Fruit fly (Drosophila melanogaster): Measurements from ENCODE around the gene Hou.

Gene Hou

dm6 chrX:18613434-18613833 is 36.8 kb downstream of the Hou start (continued):
- peak; percentile 26 for TF ChIP-seq CG11902 (GFP tag; optimal IDR thresholded peaks at IDR 0.05)
- peak; percentile 49 for TF ChIP-seq Hr39 (GFP tag; optimal IDR thresholded peaks at IDR 0.05)
- TF ChIP-seq fkh (GFP tag; optimal IDR thresholded peaks at IDR 0.05): no peak
- TF ChIP-seq CG10631 (GFP tag; optimal IDR thresholded peaks at IDR 0.05): peak; percentile 22
- TF ChIP-seq CG3919 (GFP tag; optimal IDR thresholded peaks at IDR 0.05): peak; percentile 22
- no peak for TF ChIP-seq CG11762 (GFP tag; optimal IDR thresholded peaks at IDR 0.05; ENCODE audit: insufficient read depth)
- peak; percentile 29 for TF ChIP-seq Sox102F (GFP tag; optimal IDR thresholded peaks at IDR 0.05)
- peak; percentile 9 for TF ChIP-seq spab (GFP tag; optimal IDR thresholded peaks at IDR 0.05)
- peak; percentile 13 for TF ChIP-seq CG1621 (tag; optimal IDR thresholded peaks at IDR 0.05)
- peak; percentile 36 for TF ChIP-seq Ets96B (tag; optimal IDR thresholded peaks at IDR 0.05)
- peak; percentile 21 for TF ChIP-seq CG3032 (tag; optimal IDR thresholded peaks at IDR 0.05)
- TF ChIP-seq Eip78C (GFP tag): peak; percentile 63
- TF ChIP-seq Ets21C (GFP tag; optimal IDR thresholded peaks at IDR 0.05): peak; percentile 27
- peak; percentile 20 for TF ChIP-seq achi (GFP tag; optimal IDR thresholded peaks at IDR 0.05)
- TF ChIP-seq fd85E (GFP tag; optimal IDR thresholded peaks at IDR 0.05): no peak
- TF ChIP-seq CG8319 (GFP tag; optimal IDR thresholded peaks at IDR 0.05): no peak
- TF ChIP-seq CG11294 (GFP tag; IDR thresholded peaks at IDR 0.05): no peak
- TF ChIP-seq cyc (GFP tag; optimal IDR thresholded peaks at IDR 0.05): peak; percentile 50
- TF ChIP-seq Eip75B (GFP tag; optimal IDR thresholded peaks at IDR 0.05): peak; percentile 19
- no peak for TF ChIP-seq dac (GFP tag; optimal IDR thresholded peaks at IDR 0.05)

All from whole organism, prepupa.